Worm (Caenorhabditis elegans) whole organism, L3 larva: ENCODE measurements around the gene fsn-1.
"Not testable (repeated sequence)": the region's sequence is repeated elsewhere in the genome, so short reads cannot be mapped to it uniquely, and the experiment has no call there.

Experiments
- ceh-28 ChIP-seq: fragments of 150-350 bp; optimal IDR thresholded peaks from 2 replicates; lab custom pipeline; 2014; ENCODE audit warnings: missing biosample characterization, missing genetic modification reagents, missing genetic modification characterization
- eor-1 ChIP-seq, 2 experiments: fragments of 150-350 bp; optimal IDR thresholded peaks; 2 replicates each; lab custom pipeline; 2014 to 2018; ENCODE audit warnings: missing biosample characterization in 2 of 2, missing genetic modification characterization in 2 of 2
- jun-1 ChIP-seq: fragments of 150-350 bp; optimal IDR thresholded peaks from 2 replicates; lab custom pipeline; 2014; ENCODE audit warnings: missing biosample characterization, missing genetic modification reagents, missing genetic modification characterization
- mdl-1 ChIP-seq: fragments of 150-350 bp; optimal IDR thresholded peaks from 2 replicates; lab custom pipeline; 2014; ENCODE audit warnings: missing biosample characterization, missing genetic modification characterization
- nhr-11 ChIP-seq: fragments of 150-350 bp; optimal IDR thresholded peaks from 2 replicates; lab custom pipeline; 2014; ENCODE audit warnings: missing biosample characterization, missing genetic modification characterization
- nhr-12 ChIP-seq: fragments of 150-350 bp; optimal IDR thresholded peaks from 2 replicates; lab custom pipeline; 2014; ENCODE audit warnings: missing biosample characterization, missing genetic modification characterization
- nhr-28 ChIP-seq: fragments of 150-350 bp; optimal IDR thresholded peaks from 2 replicates; lab custom pipeline; 2014; ENCODE audit warnings: missing biosample characterization, missing genetic modification characterization
- nhr-67 ChIP-seq: fragments of 150-350 bp; optimal IDR thresholded peaks from 2 replicates; lab custom pipeline; 2014; ENCODE audit warnings: missing biosample characterization, missing genetic modification characterization
- nhr-76 ChIP-seq: fragments of 150-350 bp; sonication (generic microtip); optimal IDR thresholded peaks from 5 replicates; lab custom pipeline; 2014; ENCODE audit warnings: missing biosample characterization, missing genetic modification characterization
- pha-4 ChIP-seq: fragments of 150-350 bp; optimal IDR thresholded peaks from 2 replicates; lab custom pipeline; 2014; ENCODE audit warnings: missing biosample characterization, missing genetic modification reagents, missing genetic modification characterization
- skn-1 ChIP-seq: fragments of 150-350 bp; optimal IDR thresholded peaks from 2 replicates; lab custom pipeline; 2014; ENCODE audit warnings: missing biosample characterization, missing genetic modification characterization
- snpc-4 ChIP-seq: fragments of 150-350 bp; optimal IDR thresholded peaks from 2 replicates; lab custom pipeline; 2014; ENCODE audit warnings: missing biosample characterization, missing genetic modification characterization

DNA sequence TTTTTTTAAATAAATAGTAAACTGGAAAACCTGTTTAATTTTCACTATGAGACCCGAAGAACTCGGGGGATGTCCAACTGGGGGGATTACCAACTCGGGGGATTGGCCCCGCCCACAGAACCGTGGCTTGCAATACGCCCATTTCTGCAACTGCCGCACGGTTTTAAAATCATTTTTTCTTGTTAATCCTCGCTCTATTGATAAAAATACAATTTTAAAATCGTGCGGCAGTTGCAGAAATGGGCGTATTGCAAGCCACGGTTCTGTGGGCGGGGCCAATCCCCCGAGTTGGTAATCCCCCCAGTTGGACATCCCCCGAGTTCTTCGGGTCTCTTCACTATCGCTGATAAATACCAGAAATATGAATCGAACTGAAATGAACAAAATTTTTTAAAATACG lies 15.1 kb upstream of the fsn-1 start, which contains the start of gene mmab-1:
- not testable (repeated sequence) for TF ChIP-seq eor-1 (tag; optimal IDR thresholded peaks at IDR 0.05; lab: Kevin White, UChicago); nhr-67 (tag; lab: Kevin White, UChicago); nhr-28 (tag; lab: Kevin White, UChicago); pha-4 (tag; lab: Kevin White, UChicago); ceh-28 (tag; lab: Kevin White, UChicago); nhr-12 (tag; lab: Kevin White, UChicago); skn-1; nhr-11 (tag; lab: Kevin White, UChicago); nhr-76; snpc-4 (tag; lab: Kevin White, UChicago); jun-1 (tag; lab: Kevin White, UChicago); mdl-1 (tag; lab: Kevin White, UChicago)
